Fruit fly (Drosophila melanogaster) whole organism, adult: ENCODE data around the gene CG7276.

Experiments used
- Clk ChIP-seq: fragments of 200-800 bp; sonication (Bioruptor generic); optimal IDR thresholded peaks from 2 replicates; lab custom pipeline; 2017; ENCODE audit warnings: missing biosample characterization, missing genetic modification characterization
- pad ChIP-seq: fragments of 200-800 bp; sonication (Bioruptor generic); optimal IDR thresholded peaks from 3 replicates; lab custom pipeline; 2017; ENCODE audit warnings: missing biosample characterization, missing genetic modification characterization, mild to moderate bottlenecking, moderate library complexity, missing genetic modification reagents

dm6 chr3L:15532368-15533030, 34.5 kb downstream of the CG7276 start:
- TF ChIP-seq Clk (GFP tag; lab: Kevin White, UChicago) (no peak), pad (GFP tag; lab: Kevin White, UChicago) (no peak)
